Fruit fly (Drosophila melanogaster): ENCODE results near the gene SLIRP1.

Gene SLIRP1

dm6 chrX:21357810-21358671, 38.9 kb upstream of the SLIRP1 start, which contains the start of gene Septin1 (continued):
- TF ChIP-seq CG18011 (GFP tag; optimal IDR thresholded peaks at IDR 0.05) (no peak), pzg (GFP tag; optimal IDR thresholded peaks at IDR 0.05) (peak; percentile 77), MBD-R2 (GFP tag; IDR thresholded peaks at IDR 0.05) (peak; percentile 47; the same call in 1 of the 2 replicates), cas (GFP tag; IDR thresholded peaks at IDR 0.05) (no peak), HLH3B (GFP tag; IDR thresholded peaks at IDR 0.05) (no peak), CG34376 (GFP tag; optimal IDR thresholded peaks at IDR 0.05) (no peak), B-H2 (GFP tag; optimal IDR thresholded peaks at IDR 0.05) (no peak), C15 (GFP tag; IDR thresholded peaks at IDR 0.05) (no peak), Oaz (GFP tag; IDR thresholded peaks at IDR 0.05) (no peak), chif (GFP tag; optimal IDR thresholded peaks at IDR 0.05) (no peak), psq (GFP tag; optimal IDR thresholded peaks at IDR 0.05) (no peak), CG9797 (GFP tag; optimal IDR thresholded peaks at IDR 0.05) (peak; percentile 94), Ssrp (tag; optimal IDR thresholded peaks at IDR 0.05) (no peak), CG16813 (GFP tag; IDR thresholded peaks at IDR 0.05; ENCODE audit: partially characterized antibody) (no peak), ara (GFP tag; IDR thresholded peaks at IDR 0.05) (no peak), abd-A (tag; optimal IDR thresholded peaks at IDR 0.05) (no peak), CG9609 (GFP tag; optimal IDR thresholded peaks at IDR 0.05) (no peak), CG15514 (GFP tag; optimal IDR thresholded peaks at IDR 0.05) (peak; percentile 64), CG17186 (GFP tag; optimal IDR thresholded peaks at IDR 0.05) (no peak), CG30431 (GFP tag; optimal IDR thresholded peaks at IDR 0.05) (no peak), CG16863 (GFP tag; optimal IDR thresholded peaks at IDR 0.05) (no peak), CG8290 (GFP tag; optimal IDR thresholded peaks at IDR 0.05) (peak; percentile 11), CG8290 (tag; optimal IDR thresholded peaks at IDR 0.05) (no peak), CG14860 (GFP tag; IDR thresholded peaks at IDR 0.05; ENCODE audit: partially characterized antibody) (no peak), gfzf (GFP tag; optimal IDR thresholded peaks at IDR 0.05) (peak; percentile 79), gsb-n (tag; optimal IDR thresholded peaks at IDR 0.05) (no peak), aop (GFP tag; IDR thresholded peaks at IDR 0.05) (no peak), seq (GFP tag; IDR thresholded peaks at IDR 0.05) (no peak), Sry-β (GFP tag; optimal IDR thresholded peaks at IDR 0.05) (no peak), croc (GFP tag; conservative IDR thresholded peaks at IDR 0.05) (no peak), HHEX (GFP tag; optimal IDR thresholded peaks at IDR 0.05) (no peak), cg (GFP tag; optimal IDR thresholded peaks at IDR 0.05) (no peak), CG43689 (GFP tag; IDR thresholded peaks at IDR 0.05) (no peak), Elba2 (GFP tag; optimal IDR thresholded peaks at IDR 0.05) (no peak), dm (GFP tag; optimal IDR thresholded peaks at IDR 0.05) (no peak), CG7928 (GFP tag; optimal IDR thresholded peaks at IDR 0.05) (no peak), trh (GFP tag; optimal IDR thresholded peaks at IDR 0.05) (no peak), Scr (GFP tag; IDR thresholded peaks at IDR 0.05; ENCODE audit: partially characterized antibody) (no peak), cwo (GFP tag; optimal IDR thresholded peaks at IDR 0.05) (no peak), Nf-YC (tag; optimal IDR thresholded peaks at IDR 0.05) (peak; percentile 10), knrl (GFP tag; IDR thresholded peaks at IDR 0.05; ENCODE audit: partially characterized antibody) (peak; percentile 30; the same call in 1 of the 3 replicates), Mrtf (GFP tag; IDR thresholded peaks at IDR 0.05) (no peak), Eip74EF (GFP tag; optimal IDR thresholded peaks at IDR 0.05) (no peak), nom (GFP tag; optimal IDR thresholded peaks at IDR 0.05) (peak; percentile 56), CG10654 (GFP tag; optimal IDR thresholded peaks at IDR 0.05) (no peak), CG6689 (GFP tag; IDR thresholded peaks at IDR 0.05) (no peak), CG12659 (GFP tag; optimal IDR thresholded peaks at IDR 0.05) (peak; percentile 54), CG5953 (GFP tag; IDR thresholded peaks at IDR 0.05) (no peak), slp2 (GFP tag; optimal IDR thresholded peaks at IDR 0.05) (no peak)

Data from whole organism, embryonic.